Fruit fly (Drosophila melanogaster): Measurements from ENCODE around the gene mex1.

- TF ChIP-seq CG8478 (optimal IDR thresholded peaks at IDR 0.05) (no peak), CTCF (optimal IDR thresholded peaks at IDR 0.05) (no peak)
Measured at dm6 chr3L:15523806-15524346, 4.5 kb upstream of the mex1 start, which contains the start of gene CG7945.
